Worm (Caenorhabditis elegans): Measurements from ENCODE around the gene C05E11.7.
A peak's percentile ranks its signal among the peaks of the same experiment; 100 is the strongest.

C05E11.7 gene

DNA sequence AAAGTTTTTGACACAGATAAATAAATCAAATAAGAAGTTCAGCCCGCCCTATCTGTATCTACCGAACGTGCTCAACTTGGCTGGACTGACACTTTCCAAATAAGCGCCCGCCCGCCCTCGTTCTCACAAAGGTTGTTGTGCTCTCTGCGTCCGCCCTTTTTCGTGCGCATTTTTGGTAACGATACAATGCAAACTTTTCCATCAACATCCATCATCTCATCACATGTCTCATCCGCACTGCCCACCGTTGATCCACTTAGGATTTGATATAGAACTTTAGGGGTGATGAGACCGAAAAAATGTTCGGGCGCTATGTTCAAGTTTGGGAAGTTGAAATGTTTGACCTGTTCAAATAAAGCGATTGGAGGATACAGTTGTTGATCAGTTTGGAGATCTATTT lies at the start of gene C05E11.7:
C05E11.7 (minus strand) TSS at position 101 of the 400 bp plus-strand sequence.
- no peak for TF ChIP-seq cnd-1 (tag; optimal IDR thresholded peaks at IDR 0.05)
- no peak for TF ChIP-seq nhr-76 (tag; optimal IDR thresholded peaks at IDR 0.05)
- TF ChIP-seq nhr-2 (tag; optimal IDR thresholded peaks at IDR 0.05): no peak
- TF ChIP-seq ces-1 (GFP tag; optimal IDR thresholded peaks at IDR 0.05): no peak
- no peak for TF ChIP-seq bed-3 (GFP tag; optimal IDR thresholded peaks at IDR 0.05)
- TF ChIP-seq snpc-4 (tag; optimal IDR thresholded peaks at IDR 0.05): no peak
- no peak for TF ChIP-seq unc-120 (tag; optimal IDR thresholded peaks at IDR 0.05; ENCODE audit: poor library complexity, severe bottlenecking)
- no peak for TF ChIP-seq ceh-43 (GFP tag; optimal IDR thresholded peaks at IDR 0.05)
- no peak for TF ChIP-seq mep-1 (tag; optimal IDR thresholded peaks at IDR 0.05)
- no peak for TF ChIP-seq ceh-83 (GFP tag; optimal IDR thresholded peaks at IDR 0.05)
- no peak for TF ChIP-seq lsy-2 (tag; optimal IDR thresholded peaks at IDR 0.05)
- TF ChIP-seq mab-5 (tag; optimal IDR thresholded peaks at IDR 0.05): no peak
- TF ChIP-seq zip-8 (tag; optimal IDR thresholded peaks at IDR 0.05): no peak
- TF ChIP-seq unc-39 (tag; optimal IDR thresholded peaks at IDR 0.05): no peak
- TF ChIP-seq blmp-1 (tag; optimal IDR thresholded peaks at IDR 0.05): no peak
- TF ChIP-seq sem-2 (GFP tag; optimal IDR thresholded peaks at IDR 0.05): no peak
- no peak for TF ChIP-seq nhr-12 (tag; optimal IDR thresholded peaks at IDR 0.05)
- TF ChIP-seq drap-1 (GFP tag; optimal IDR thresholded peaks at IDR 0.05): no peak
- TF ChIP-seq ztf-11 (tag; optimal IDR thresholded peaks at IDR 0.05): no peak
- TF ChIP-seq tbx-8 (GFP tag; optimal IDR thresholded peaks at IDR 0.05): no peak

DNA sequence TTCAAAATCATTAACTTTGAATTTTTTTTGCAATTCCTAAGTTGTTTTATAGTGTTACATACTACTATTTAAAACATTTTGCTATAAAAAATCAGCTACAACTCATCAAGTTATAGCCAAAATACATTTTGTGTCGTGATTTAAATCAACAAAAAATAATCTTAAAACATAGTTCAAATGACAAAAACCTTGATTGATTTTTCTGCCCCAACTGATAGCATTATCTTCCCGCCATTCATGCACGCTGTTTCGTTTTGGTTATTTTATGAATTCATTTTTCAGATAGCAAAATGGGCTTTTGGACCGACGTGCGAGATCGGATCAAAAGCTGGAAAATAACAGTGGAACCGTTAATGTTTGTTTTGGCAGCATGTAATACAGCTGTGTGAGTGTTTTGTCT lies 46.6 kb upstream of the C05E11.7 start, which contains the start of gene slcr-46.1:
slcr-46.1 (plus strand) TSS at position 274 of the 400 bp plus-strand sequence.
- TF ChIP-seq unc-62 (GFP tag; optimal IDR thresholded peaks at IDR 0.05) (no peak), unc-120 (tag; optimal IDR thresholded peaks at IDR 0.05; ENCODE audit: poor library complexity, severe bottlenecking) (no peak), zip-8 (tag; optimal IDR thresholded peaks at IDR 0.05) (no peak), mab-5 (tag; optimal IDR thresholded peaks at IDR 0.05) (no peak), sem-2 (GFP tag; optimal IDR thresholded peaks at IDR 0.05) (no peak), nhr-2 (tag; optimal IDR thresholded peaks at IDR 0.05) (no peak), ham-2 (GFP tag; optimal IDR thresholded peaks at IDR 0.05) (no peak)

DNA sequence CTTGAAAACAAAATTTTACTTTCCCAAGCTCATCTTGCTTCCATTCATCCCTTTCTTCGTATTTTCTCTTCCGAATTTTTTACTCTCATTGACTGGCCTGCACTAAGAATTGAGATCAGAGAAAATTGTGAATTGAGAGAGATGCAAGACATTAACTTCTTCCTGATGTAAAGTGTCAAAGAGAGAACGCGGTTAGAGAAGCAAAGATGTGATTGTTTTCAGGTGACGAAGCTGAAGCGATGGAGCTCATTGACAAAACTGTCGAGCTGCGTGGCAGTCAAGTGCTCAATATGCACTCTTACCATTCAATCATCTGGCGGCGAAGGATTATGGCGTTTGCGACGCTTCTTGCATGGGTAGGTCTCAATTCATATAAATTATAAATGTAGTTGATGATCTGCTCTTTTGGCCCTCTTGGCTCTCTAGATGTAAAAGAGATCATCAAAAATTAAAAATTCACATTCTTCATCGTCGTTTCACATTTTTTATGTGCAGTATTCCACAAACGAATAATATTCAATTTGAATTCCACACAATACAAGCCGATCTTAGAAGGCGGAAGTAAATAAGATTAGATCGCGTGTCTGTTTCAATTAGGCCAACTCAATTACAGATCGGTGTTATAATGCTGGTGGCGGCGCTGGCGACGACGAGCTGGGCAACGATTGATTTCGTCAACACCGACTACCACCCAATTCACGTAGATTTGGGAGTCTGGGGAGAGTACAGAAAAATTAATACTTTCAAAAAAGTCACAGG lies 43.5 kb upstream of the C05E11.7 start:
- no peak for TF ChIP-seq sptf-1 (tag; optimal IDR thresholded peaks at IDR 0.05)
- TF ChIP-seq ces-1 (GFP tag; optimal IDR thresholded peaks at IDR 0.05): peak; percentile 94
- peak; percentile 38 for TF ChIP-seq hlh-1 (tag; optimal IDR thresholded peaks at IDR 0.05)
- TF ChIP-seq unc-62 (GFP tag; optimal IDR thresholded peaks at IDR 0.05): peak; percentile 45

DNA sequence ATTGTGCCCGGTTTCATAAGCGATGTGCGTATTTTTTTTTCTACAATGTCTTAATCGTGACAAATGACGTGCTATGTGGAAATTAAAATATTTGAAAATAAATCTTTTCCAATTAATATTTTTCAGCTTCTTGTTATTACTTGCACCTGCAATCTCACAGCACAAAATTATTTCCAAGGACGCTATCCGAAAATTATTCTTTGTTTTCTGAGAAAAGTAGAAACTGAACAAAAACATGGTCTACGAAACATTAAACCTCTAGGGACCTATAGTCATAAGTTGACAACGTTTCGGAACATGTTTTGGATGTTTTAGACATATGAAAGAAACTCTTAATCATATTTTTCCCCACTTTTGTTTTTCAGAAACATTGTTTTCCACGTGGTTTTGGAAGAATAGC lies 42.9 kb upstream of the C05E11.7 start:
- no peak for TF ChIP-seq nhr-12 (tag; optimal IDR thresholded peaks at IDR 0.05)
- TF ChIP-seq sptf-1 (tag; optimal IDR thresholded peaks at IDR 0.05): no peak
- no peak for TF ChIP-seq lin-32 (GFP tag; optimal IDR thresholded peaks at IDR 0.05)
- TF ChIP-seq unc-39 (tag; optimal IDR thresholded peaks at IDR 0.05): no peak
- no peak for TF ChIP-seq elt-1 (tag; optimal IDR thresholded peaks at IDR 0.05; ENCODE audit: borderline replicate concordance, insufficient read depth)
- no peak for TF ChIP-seq lin-13 (tag; optimal IDR thresholded peaks at IDR 0.05)
- no peak for TF ChIP-seq ceh-83 (GFP tag; optimal IDR thresholded peaks at IDR 0.05)
- TF ChIP-seq ces-1 (GFP tag; optimal IDR thresholded peaks at IDR 0.05): no peak
- no peak for TF ChIP-seq bed-3 (GFP tag; optimal IDR thresholded peaks at IDR 0.05)
- TF ChIP-seq mab-5 (tag; optimal IDR thresholded peaks at IDR 0.05): no peak

DNA sequence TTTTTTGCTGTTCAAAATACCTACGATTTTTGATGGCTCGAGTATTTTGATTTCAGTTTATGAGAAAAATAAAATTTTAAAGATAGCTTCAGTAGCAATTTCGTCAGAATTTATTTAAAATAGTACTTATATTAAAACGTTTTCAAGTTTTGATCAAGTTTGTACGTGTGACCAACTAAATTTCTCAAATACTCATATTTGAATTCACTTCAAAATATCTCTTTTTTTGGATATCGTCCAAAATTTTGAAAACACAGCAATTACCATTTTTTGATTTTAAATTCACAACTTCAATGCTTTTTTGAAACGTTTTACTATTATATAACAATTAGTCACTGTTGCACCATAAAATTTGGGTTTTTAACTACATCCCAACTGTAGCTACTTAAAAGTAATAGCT lies 41.4 kb upstream of the C05E11.7 start:
- TF ChIP-seq mab-5 (tag; optimal IDR thresholded peaks at IDR 0.05): no peak
- no peak for TF ChIP-seq lin-32 (GFP tag; optimal IDR thresholded peaks at IDR 0.05)
- TF ChIP-seq nhr-76 (tag; optimal IDR thresholded peaks at IDR 0.05): no peak
- no peak for TF ChIP-seq ceh-83 (GFP tag; optimal IDR thresholded peaks at IDR 0.05)
- no peak for TF ChIP-seq pha-4 (tag; optimal IDR thresholded peaks at IDR 0.05)
- TF ChIP-seq lin-13 (tag; optimal IDR thresholded peaks at IDR 0.05): no peak
- TF ChIP-seq tbx-8 (GFP tag; optimal IDR thresholded peaks at IDR 0.05): no peak
- TF ChIP-seq M03D4.4 (tag; optimal IDR thresholded peaks at IDR 0.05): no peak
- no peak for TF ChIP-seq zip-8 (tag; optimal IDR thresholded peaks at IDR 0.05)
- TF ChIP-seq ztf-11 (tag; optimal IDR thresholded peaks at IDR 0.05): no peak
- TF ChIP-seq lsy-2 (tag; optimal IDR thresholded peaks at IDR 0.05): no peak
- TF ChIP-seq sptf-1 (tag; optimal IDR thresholded peaks at IDR 0.05): no peak
- no peak for TF ChIP-seq sem-2 (GFP tag; optimal IDR thresholded peaks at IDR 0.05)
- TF ChIP-seq mls-2 (tag; optimal IDR thresholded peaks at IDR 0.05): no peak
- no peak for TF ChIP-seq hlh-1 (tag; optimal IDR thresholded peaks at IDR 0.05)
- no peak for TF ChIP-seq unc-39 (tag; optimal IDR thresholded peaks at IDR 0.05)
- no peak for TF ChIP-seq elt-3 (tag; optimal IDR thresholded peaks at IDR 0.05)
